Fruit fly (Drosophila melanogaster) whole organism, prepupa: ENCODE data around the gene CG13607.

Experiments used
- Blimp-1 ChIP-seq: fragments of 200-800 bp; sonication (Bioruptor generic); optimal IDR thresholded peaks from 3 replicates; lab custom pipeline; 2017; ENCODE audit warnings: missing biosample characterization, missing genetic modification characterization, mild to moderate bottlenecking, moderate library complexity, missing genetic modification reagents
- CG1621 ChIP-seq: fragments of 200-800 bp; sonication (Bioruptor generic); optimal IDR thresholded peaks from 3 replicates; lab custom pipeline; 2018; ENCODE audit warnings: missing biosample characterization, mild to moderate bottlenecking, missing genetic modification characterization
- CG16779 ChIP-seq: fragments of 200-800 bp; sonication (Bioruptor generic); optimal IDR thresholded peaks from 3 replicates; lab custom pipeline; 2017; ENCODE audit warnings: missing biosample characterization, mild to moderate bottlenecking, missing genetic modification characterization
- CG3032 ChIP-seq: fragments of 200-800 bp; optimal IDR thresholded peaks from 2 replicates; lab custom pipeline; 2019; ENCODE audit warnings: missing biosample characterization, mild to moderate bottlenecking, missing genetic modification characterization, moderate library complexity
- CG31627 ChIP-seq: fragments of 200-800 bp; sonication (Bioruptor generic); optimal IDR thresholded peaks from 3 replicates; lab custom pipeline; 2016; ENCODE audit warnings: missing biosample characterization, missing genetic modification characterization
- CG32006 ChIP-seq: fragments of 200-800 bp; sonication (Bioruptor generic); optimal IDR thresholded peaks from 3 replicates; lab custom pipeline; 2017; ENCODE audit warnings: missing biosample characterization, mild to moderate bottlenecking, missing genetic modification characterization
- CG6792 ChIP-seq: fragments of 200-800 bp; sonication (Bioruptor generic); optimal IDR thresholded peaks from 3 replicates; lab custom pipeline; 2016; ENCODE audit warnings: missing biosample characterization, missing genetic modification characterization
- CG6854 ChIP-seq: fragments of 200-800 bp; sonication (Bioruptor generic); optimal IDR thresholded peaks from 2 replicates; lab custom pipeline; 2017; ENCODE audit warnings: missing biosample characterization, mild to moderate bottlenecking, missing genetic modification characterization
- CG7368 ChIP-seq: fragments of 200-800 bp; sonication (Bioruptor generic); optimal IDR thresholded peaks from 3 replicates; lab custom pipeline; 2016; ENCODE audit warnings: missing biosample characterization, missing genetic modification characterization
- CG8119 ChIP-seq: fragments of 200-800 bp; sonication (Bioruptor generic); IDR thresholded peaks from 3 replicates; pipeline ENCODE4 v1.3.6; 2022; ENCODE audit warnings: missing biosample characterization, missing genetic modification characterization
- CG8319 ChIP-seq: fragments of 200-800 bp; sonication (Bioruptor generic); optimal IDR thresholded peaks from 3 replicates; lab custom pipeline; 2016; ENCODE audit warnings: missing biosample characterization, missing genetic modification characterization
- Eip78C ChIP-seq: fragments of 200-800 bp; sonication (Bioruptor generic); peaks from one replicate; lab custom pipeline; 2016; ENCODE audit warnings: missing biosample characterization, missing genetic modification characterization
- Ets21C ChIP-seq: fragments of 200-800 bp; sonication (Bioruptor generic); optimal IDR thresholded peaks from 3 replicates; lab custom pipeline; 2016; ENCODE audit warnings: missing biosample characterization, missing genetic modification characterization
- Gug ChIP-seq: fragments of 200-800 bp; sonication (Bioruptor generic); IDR thresholded peaks from 2 replicates; pipeline ENCODE4 v1.3.6; 2022; ENCODE audit warnings: missing biosample characterization, missing genetic modification characterization
- Hr38 ChIP-seq: sonication (Bioruptor generic); optimal IDR thresholded peaks from 2 replicates; lab custom pipeline; 2016; ENCODE audit warnings: missing biosample characterization, missing genetic modification characterization
- Hr4 ChIP-seq: fragments of 200-800 bp; sonication (Bioruptor generic); optimal IDR thresholded peaks from 3 replicates; lab custom pipeline; 2016; ENCODE audit warnings: missing biosample characterization, missing genetic modification characterization
- OdsH ChIP-seq: fragments of 200-800 bp; sonication (Bioruptor generic); optimal IDR thresholded peaks from 3 replicates; lab custom pipeline; 2016; ENCODE audit warnings: missing biosample characterization, missing genetic modification characterization
- Smox ChIP-seq: fragments of 200-800 bp; sonication (Bioruptor generic); optimal IDR thresholded peaks from 3 replicates; lab custom pipeline; 2016; ENCODE audit warnings: missing biosample characterization, missing genetic modification characterization
- Sox14 ChIP-seq: fragments of 200-800 bp; sonication (Bioruptor generic); optimal IDR thresholded peaks from 3 replicates; lab custom pipeline; 2016; ENCODE audit warnings: missing biosample characterization, missing genetic modification characterization
- Sox15 ChIP-seq: fragments of 200-800 bp; sonication (Bioruptor generic); optimal IDR thresholded peaks from 3 replicates; lab custom pipeline; 2016; ENCODE audit warnings: missing biosample characterization, missing genetic modification characterization
- dsx ChIP-seq: fragments of 200-800 bp; optimal IDR thresholded peaks from 3 replicates; lab custom pipeline; 2019; ENCODE audit warnings: missing biosample characterization, mild to moderate bottlenecking, missing genetic modification characterization, moderate library complexity; ENCODE audit not compliant: poor library complexity, severe bottlenecking
- eg ChIP-seq: fragments of 200-800 bp; sonication (Bioruptor generic); IDR thresholded peaks from 3 replicates; pipeline ENCODE4 v1.3.6; 2022; ENCODE audit warnings: missing biosample characterization, missing genetic modification characterization
- fd59A ChIP-seq: fragments of 200-800 bp; sonication (Bioruptor generic); optimal IDR thresholded peaks from 2 replicates; lab custom pipeline; 2017; ENCODE audit warnings: missing biosample characterization, mild to moderate bottlenecking, missing genetic modification characterization, missing genetic modification reagents
- fkh ChIP-seq: fragments of 200-800 bp; sonication (Bioruptor generic); optimal IDR thresholded peaks from 3 replicates; lab custom pipeline; 2017; ENCODE audit warnings: missing biosample characterization, mild to moderate bottlenecking, missing genetic modification characterization, moderate library complexity
- lz ChIP-seq: fragments of 200-800 bp; sonication (Bioruptor generic); optimal IDR thresholded peaks from 3 replicates; lab custom pipeline; 2016; ENCODE audit warnings: missing biosample characterization, missing genetic modification characterization
- net ChIP-seq: fragments of 200-800 bp; sonication (Bioruptor generic); optimal IDR thresholded peaks from 3 replicates; lab custom pipeline; 2016; ENCODE audit warnings: missing biosample characterization, missing genetic modification characterization
- pdm3 ChIP-seq: fragments of 200-800 bp; sonication (Bioruptor generic); optimal IDR thresholded peaks from 3 replicates; lab custom pipeline; 2016; ENCODE audit warnings: missing biosample characterization, missing genetic modification characterization
- ss ChIP-seq, 2 experiments: fragments of 200-800 bp; sonication (Bioruptor generic); optimal IDR thresholded peaks; 2 replicates in 1 of 2; 3 replicates in 1 of 2; lab custom pipeline; 2017 to 2018; ENCODE audit warnings: mild to moderate bottlenecking in 2 of 2, missing biosample characterization in 2 of 2, missing genetic modification characterization in 2 of 2, moderate library complexity in 1 of 2
- svp ChIP-seq: fragments of 200-800 bp; sonication (Bioruptor generic); peaks from one replicate; lab custom pipeline; 2016; ENCODE audit warnings: missing biosample characterization, missing genetic modification characterization

CG13607 gene

DNA sequence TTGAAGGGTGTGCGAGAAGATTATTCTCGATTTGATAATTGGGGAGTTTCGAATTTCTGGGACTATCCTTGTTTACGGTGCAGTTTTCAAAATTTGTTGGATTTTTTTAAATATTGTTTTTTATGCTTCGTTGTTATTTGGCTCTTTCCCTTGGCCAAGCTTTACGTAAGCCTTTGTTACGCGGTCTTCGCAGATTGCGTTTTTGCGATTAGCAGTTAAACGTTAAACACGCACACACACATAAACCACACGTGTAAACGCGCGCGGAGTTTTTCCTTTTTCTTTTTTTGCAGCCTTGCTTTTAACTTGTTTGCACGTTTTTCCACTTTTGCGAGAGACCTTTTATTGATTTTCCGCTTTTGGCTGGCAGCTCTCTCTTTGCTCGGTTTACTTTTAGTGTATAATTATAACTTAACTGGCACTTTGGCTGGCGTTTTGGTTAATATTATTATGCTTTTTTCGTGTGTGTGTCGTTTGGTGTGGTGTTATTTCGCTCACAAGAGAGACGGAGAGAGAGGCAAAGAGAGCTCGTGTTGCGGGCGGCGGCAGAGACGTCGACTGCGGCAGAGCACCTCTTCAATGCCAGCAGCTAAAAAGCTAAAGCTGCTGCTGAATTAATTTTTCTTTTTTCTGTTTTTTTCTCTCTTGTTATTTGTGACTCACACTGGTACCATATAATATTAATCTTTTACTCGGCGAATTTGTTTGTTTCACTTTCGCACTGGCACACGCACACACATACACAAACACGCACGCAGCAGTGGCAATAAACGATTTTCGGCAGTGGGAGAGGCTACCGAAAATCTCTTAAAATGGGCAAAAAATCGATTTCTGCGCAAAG lies 11.4 kb downstream of the CG13607 start:
- peak; percentile 18 for TF ChIP-seq Blimp-1 (GFP tag; lab: Kevin White, UChicago)
- peak; percentile 12 to 23 for TF ChIP-seq ss (GFP tag; optimal IDR thresholded peaks at IDR 0.05; lab: Kevin White, UChicago)
- TF ChIP-seq Eip78C (GFP tag; lab: Kevin White, UChicago): peak; percentile 74
- peak; percentile 28 for TF ChIP-seq CG6854 (GFP tag; lab: Kevin White, UChicago)
- TF ChIP-seq Sox15 (GFP tag; lab: Kevin White, UChicago): no peak

DNA sequence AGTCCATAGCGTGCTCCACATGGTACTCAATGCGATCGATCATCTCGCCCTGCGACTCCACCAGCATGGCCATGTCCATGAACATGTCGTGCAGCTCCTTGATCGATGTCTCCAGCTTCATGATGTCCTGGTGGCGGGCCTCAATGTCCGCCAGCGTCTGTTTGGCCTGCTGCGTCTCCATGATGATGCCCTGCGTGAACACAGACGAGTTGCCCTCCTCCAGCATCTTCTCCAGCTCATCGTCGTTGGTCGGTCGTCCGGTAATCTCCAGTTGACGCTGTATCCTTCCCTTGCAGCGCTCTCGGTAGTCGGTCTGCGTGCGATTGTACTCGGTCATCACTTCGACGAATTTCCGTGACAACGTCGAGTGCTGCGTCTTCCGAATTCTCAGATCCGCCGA lies 12.4 kb downstream of the CG13607 start:
- TF ChIP-seq Smox (GFP tag; lab: Kevin White, UChicago) (no peak), CG6792 (no peak)

DNA sequence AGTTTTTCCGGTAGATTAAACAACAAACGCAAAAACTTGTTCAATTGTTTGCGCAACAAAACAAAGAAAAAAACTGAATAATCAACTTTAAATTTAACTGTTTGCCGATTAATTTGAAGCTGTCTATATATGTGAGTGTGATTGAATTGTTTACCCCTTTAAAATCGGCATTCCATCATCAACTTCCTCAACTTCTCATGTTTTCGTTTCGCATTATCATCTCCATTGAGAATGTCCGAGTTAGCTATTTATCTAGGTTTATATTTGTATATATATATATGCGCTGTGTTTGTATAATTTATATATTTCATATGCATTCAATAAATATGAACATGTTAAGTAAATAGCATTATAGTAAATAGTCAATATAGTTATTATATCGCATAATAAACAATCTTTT lies 13.7 kb downstream of the CG13607 start:
- TF ChIP-seq Blimp-1 (GFP tag; lab: Kevin White, UChicago) (no peak), CG1621 (no peak), CG8319 (no peak), CG16779 (tag; lab: Kevin White, UChicago) (no peak), pdm3 (GFP tag; lab: Kevin White, UChicago) (no peak), Hr38 (no peak), fkh (GFP tag; lab: Kevin White, UChicago) (peak; percentile 61)

DNA sequence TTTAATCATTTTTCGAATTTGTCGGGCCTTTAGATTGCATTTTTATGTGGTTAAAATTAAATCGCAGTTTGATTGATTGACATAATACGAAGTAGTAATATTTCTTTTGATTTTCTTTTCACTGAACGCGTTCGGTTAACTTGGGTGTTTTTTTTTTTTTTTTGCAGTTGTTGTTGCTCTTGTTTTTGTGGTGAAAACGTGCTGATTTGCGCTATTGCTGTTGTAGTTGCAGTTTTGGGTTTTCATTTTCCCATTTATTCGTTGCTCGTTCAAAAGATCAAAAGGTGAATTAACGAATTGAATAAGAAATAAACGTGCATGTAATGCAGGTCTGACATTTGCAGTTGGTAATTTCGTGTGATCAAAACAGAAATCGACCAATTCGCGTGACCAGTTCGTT lies 14.7 kb downstream of the CG13607 start:
- TF ChIP-seq dsx (GFP tag; lab: Kevin White, UChicago) (no peak), lz (GFP tag; lab: Kevin White, UChicago) (no peak), CG31627 (GFP tag; lab: Kevin White, UChicago) (no peak), CG3032 (tag; lab: Kevin White, UChicago) (no peak), CG7368 (no peak), Gug (GFP tag; lab: Robert Waterston, UW) (no peak), fd59A (GFP tag; lab: Kevin White, UChicago) (no peak), net (GFP tag; lab: Kevin White, UChicago) (no peak), Sox14 (GFP tag; lab: Kevin White, UChicago) (no peak), OdsH (GFP tag; lab: Kevin White, UChicago) (no peak), fkh (GFP tag; lab: Kevin White, UChicago) (no peak), Ets21C (no peak)
- TF ChIP-seq, all 60 proteins: peak for 0

DNA sequence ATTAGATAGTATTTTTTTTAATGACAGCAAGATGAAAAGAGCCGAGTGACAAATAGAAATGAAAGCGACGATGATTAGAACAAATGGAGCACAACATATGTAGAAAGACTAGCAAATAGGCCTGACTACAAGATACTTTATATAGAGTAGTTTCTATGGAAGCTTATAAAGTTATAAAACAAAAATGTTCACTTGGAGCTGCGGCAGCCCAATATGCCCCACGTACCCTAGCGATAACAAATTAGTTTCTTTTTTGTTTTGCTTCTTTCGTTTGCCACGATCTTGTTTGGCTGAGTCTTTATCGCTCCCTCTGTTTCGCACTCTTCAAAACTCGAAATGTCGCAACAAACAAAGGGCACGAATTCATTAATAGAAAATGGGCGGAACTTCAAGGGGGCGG lies 15.4 kb downstream of the CG13607 start:
- no peak for TF ChIP-seq Ets21C
- peak; percentile 26 for TF ChIP-seq Hr4 (GFP tag; lab: Kevin White, UChicago)
- 0 out of 3 replicates have a peak, but pooled peaks have one; percentile 15 for TF ChIP-seq eg (GFP tag; lab: Robert Waterston, UW)
- 0 out of 3 replicates have a peak, but pooled peaks have one; percentile 17 for TF ChIP-seq CG8119 (GFP tag; lab: Robert Waterston, UW)
- peak; percentile 17 for TF ChIP-seq CG32006 (GFP tag; lab: Kevin White, UChicago)
- TF ChIP-seq svp (GFP tag; lab: Kevin White, UChicago): no peak
- peak; percentile 5 for TF ChIP-seq pdm3 (GFP tag; lab: Kevin White, UChicago)
- TF ChIP-seq, all 60 proteins: peak for 5
